Worm (Caenorhabditis elegans): ENCODE measurements around the gene K08D8.10.

DNA sequence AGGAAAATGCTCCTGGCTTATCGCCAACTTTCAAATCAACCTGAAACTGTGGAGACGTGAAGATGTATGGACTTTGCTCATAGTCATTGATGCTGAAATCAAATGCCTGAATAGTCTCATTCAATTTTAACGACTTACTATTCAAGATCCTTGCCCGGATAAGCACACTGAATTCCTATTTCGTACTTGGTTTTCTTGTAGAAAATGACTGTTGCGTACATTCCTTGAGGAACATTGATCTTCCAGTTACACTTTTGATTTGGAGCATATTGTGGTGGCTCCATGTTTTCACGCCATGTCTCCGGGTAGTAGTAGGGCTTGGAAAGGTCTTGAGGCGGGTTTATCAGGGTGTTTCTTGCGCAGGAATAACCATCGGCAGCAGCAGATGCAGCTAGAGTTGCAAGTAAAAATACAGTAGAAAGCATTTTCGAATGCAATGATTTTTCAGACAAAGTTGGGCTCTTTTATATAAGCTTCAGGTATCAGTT is 14.2 kb downstream of the K08D8.10 start, which contains the start of gene irg-6:
- TF ChIP-seq die-1 (tag; optimal IDR thresholded peaks at IDR 0.05) (no peak), snpc-1.1 (tag; optimal IDR thresholded peaks at IDR 0.05; ENCODE audit: insufficient read depth) (no peak), T26A5.8 (tag; optimal IDR thresholded peaks at IDR 0.05) (no peak), ztf-3 (GFP tag; optimal IDR thresholded peaks at IDR 0.05) (no peak), K11D2.4 (GFP tag; IDR thresholded peaks at IDR 0.05) (no peak), unc-130 (GFP tag; optimal IDR thresholded peaks at IDR 0.05) (no peak), nhr-179 (tag; optimal IDR thresholded peaks at IDR 0.05) (no peak), nfya-1 (tag; optimal IDR thresholded peaks at IDR 0.05; ENCODE audit: borderline replicate concordance, insufficient read depth) (no peak), snpc-4 (GFP tag; optimal IDR thresholded peaks at IDR 0.05) (no peak), snpc-4 (tag; optimal IDR thresholded peaks at IDR 0.05) (no peak), ceh-40 (GFP tag; IDR thresholded peaks at IDR 0.05) (no peak), snpc-3.4 (tag; optimal IDR thresholded peaks at IDR 0.05) (no peak), mes-4 (tag; optimal IDR thresholded peaks at IDR 0.05) (no peak), rec-8 (tag; optimal IDR thresholded peaks at IDR 0.05) (no peak)

All from whole organism, young adult.